Fruit fly (Drosophila melanogaster): ENCODE measurements around the gene CG5790.

- TF ChIP-seq Myc (optimal IDR thresholded peaks at IDR 0.05) (no peak), Hnf4 (GFP tag; optimal IDR thresholded peaks at IDR 0.05) (no peak), psq (GFP tag; optimal IDR thresholded peaks at IDR 0.05) (no peak), dmrt93B (GFP tag; optimal IDR thresholded peaks at IDR 0.05) (no peak), lola (GFP tag; optimal IDR thresholded peaks at IDR 0.05) (no peak), Hr78 (GFP tag; optimal IDR thresholded peaks at IDR 0.05) (no peak), br (GFP tag; optimal IDR thresholded peaks at IDR 0.05) (no peak), GATAd (GFP tag; optimal IDR thresholded peaks at IDR 0.05) (no peak), Abd-B (GFP tag; optimal IDR thresholded peaks at IDR 0.05) (no peak), sage (GFP tag; optimal IDR thresholded peaks at IDR 0.05) (no peak), tai (GFP tag; optimal IDR thresholded peaks at IDR 0.05) (no peak), pan (optimal IDR thresholded peaks at IDR 0.05) (no peak), Hr83 (GFP tag; optimal IDR thresholded peaks at IDR 0.05; ENCODE audit: poor library complexity, severe bottlenecking) (no peak), woc (GFP tag; optimal IDR thresholded peaks at IDR 0.05) (no peak)
Measured at dm6 chr2L:18292222-18292621, 2.4 kb upstream of the CG5790 start, which contains the start of gene Sfp36F.

All from whole organism, wandering third instar larva.